Fruit fly (Drosophila melanogaster): ENCODE measurements around the gene RtGEF.

Gene RtGEF

DNA sequence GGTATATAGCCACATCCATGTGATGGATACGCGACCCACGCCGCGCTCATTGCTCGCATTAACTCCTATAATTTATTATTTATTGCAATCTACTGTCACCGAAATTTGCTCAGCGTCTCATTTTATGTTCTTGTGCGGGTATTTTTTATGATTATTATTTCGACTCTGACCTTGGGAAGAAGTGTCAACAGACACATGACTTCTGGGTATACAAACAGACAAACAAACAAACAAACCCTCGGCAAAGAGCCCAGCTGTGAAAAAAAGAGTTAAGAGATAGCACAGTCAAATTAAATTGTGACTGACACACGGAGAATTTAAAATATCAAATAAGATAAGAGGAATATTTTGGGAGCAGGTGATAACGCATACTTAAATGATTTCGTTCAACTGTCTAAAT, 39.8 kb downstream of the RtGEF start (continued):
- TF ChIP-seq CG13894 (tag; optimal IDR thresholded peaks at IDR 0.05) (peak; percentile 23), CG3281 (GFP tag; optimal IDR thresholded peaks at IDR 0.05) (peak; percentile 47), CG12104 (GFP tag; optimal IDR thresholded peaks at IDR 0.05) (peak; percentile 27), CG10979 (tag; optimal IDR thresholded peaks at IDR 0.05) (no peak), CG4820 (GFP tag; optimal IDR thresholded peaks at IDR 0.05) (no peak), CG8290 (GFP tag; optimal IDR thresholded peaks at IDR 0.05) (no peak), CG8290 (tag; optimal IDR thresholded peaks at IDR 0.05) (peak in 1 of 2 experiments; percentile 48), Max (GFP tag; optimal IDR thresholded peaks at IDR 0.05) (no peak), exex (tag; optimal IDR thresholded peaks at IDR 0.05) (peak; percentile 43), CG2678 (tag; optimal IDR thresholded peaks at IDR 0.05) (peak; percentile 49), Hr51 (GFP tag; optimal IDR thresholded peaks at IDR 0.05) (peak in 1 of 2 experiments; percentile 34), schlank (tag; optimal IDR thresholded peaks at IDR 0.05) (peak; percentile 11), CG13424 (tag; optimal IDR thresholded peaks at IDR 0.05) (peak; percentile 29), CG6813 (GFP tag; optimal IDR thresholded peaks at IDR 0.05) (peak; percentile 29), grau (tag; optimal IDR thresholded peaks at IDR 0.05) (peak; percentile 4), CrebB (tag; optimal IDR thresholded peaks at IDR 0.05) (peak; percentile 29), gem (tag; optimal IDR thresholded peaks at IDR 0.05) (peak; percentile 31), sens (GFP tag) (peak; percentile 79), CG3407 (GFP tag; optimal IDR thresholded peaks at IDR 0.05) (peak; percentile 10), CG10543 (GFP tag; optimal IDR thresholded peaks at IDR 0.05) (peak; percentile 32), lab (GFP tag; optimal IDR thresholded peaks at IDR 0.05) (peak; percentile 69), caup (GFP tag; optimal IDR thresholded peaks at IDR 0.05; ENCODE audit: severe bottlenecking) (peak; percentile 25), cwo (GFP tag; optimal IDR thresholded peaks at IDR 0.05) (peak; percentile 14), CG12071 (GFP tag; optimal IDR thresholded peaks at IDR 0.05) (peak; percentile 43), CG1603 (tag; optimal IDR thresholded peaks at IDR 0.05) (peak; percentile 23), CG12769 (tag; optimal IDR thresholded peaks at IDR 0.05) (peak; percentile 43), CG15269 (tag; optimal IDR thresholded peaks at IDR 0.05) (peak; percentile 33), ATbp (GFP tag; optimal IDR thresholded peaks at IDR 0.05) (peak; percentile 46), CG13296 (GFP tag; optimal IDR thresholded peaks at IDR 0.05) (peak; percentile 52), ken (GFP tag; IDR thresholded peaks at IDR 0.05) (no peak), lbe (GFP tag; optimal IDR thresholded peaks at IDR 0.05) (peak; percentile 13), CG11504 (tag; optimal IDR thresholded peaks at IDR 0.05) (peak; percentile 45), CG8765 (GFP tag; IDR thresholded peaks at IDR 0.05) (no peak), CG7987 (GFP tag; optimal IDR thresholded peaks at IDR 0.05) (peak; percentile 59), CG17385 (GFP tag; optimal IDR thresholded peaks at IDR 0.05) (peak; percentile 3), scrt (GFP tag; optimal IDR thresholded peaks at IDR 0.05) (peak; percentile 21), hkb (optimal IDR thresholded peaks at IDR 0.05) (no peak), hkb (GFP tag; IDR thresholded peaks at IDR 0.05) (peak; percentile 54)

DNA sequence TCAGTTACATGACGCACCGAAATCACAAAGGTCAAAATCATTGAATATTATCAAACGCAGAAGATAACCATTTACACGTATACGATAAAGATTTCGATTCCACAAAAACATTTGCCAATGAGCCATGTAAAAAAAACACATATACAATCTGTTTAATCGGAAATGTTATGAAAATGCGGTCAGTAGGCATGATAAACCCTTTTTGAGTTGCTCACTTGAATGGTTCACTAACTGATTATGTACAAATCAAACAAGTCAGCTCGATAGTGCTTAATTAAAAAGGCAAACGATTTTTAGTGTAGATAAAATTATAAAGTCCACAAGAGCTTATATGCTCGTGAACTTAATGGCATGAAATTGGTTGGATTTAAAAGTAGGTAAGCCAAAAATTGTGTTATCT, 46.8 kb downstream of the RtGEF start:
- TF ChIP-seq mirr (GFP tag; optimal IDR thresholded peaks at IDR 0.05) (peak; percentile 90), CG5180 (GFP tag; optimal IDR thresholded peaks at IDR 0.05) (no peak), CG34376 (GFP tag; optimal IDR thresholded peaks at IDR 0.05) (peak; percentile 77), sug (tag; optimal IDR thresholded peaks at IDR 0.05) (peak; percentile 54), pnt (GFP tag; optimal IDR thresholded peaks at IDR 0.05) (no peak), Hmr (GFP tag; optimal IDR thresholded peaks at IDR 0.05) (peak; percentile 8), NC2α (GFP tag; optimal IDR thresholded peaks at IDR 0.05) (no peak), grn (GFP tag; optimal IDR thresholded peaks at IDR 0.05) (peak; percentile 86), sd (tag; optimal IDR thresholded peaks at IDR 0.05) (peak; percentile 53), CG4404 (GFP tag; IDR thresholded peaks at IDR 0.05) (no peak), Hr78 (GFP tag; optimal IDR thresholded peaks at IDR 0.05) (peak in 1 of 2 experiments; percentile 23), GATAe (GFP tag; conservative IDR thresholded peaks at IDR 0.05) (0 out of 2 replicates have a peak, but pooled peaks have one; percentile 41), her (GFP tag; optimal IDR thresholded peaks at IDR 0.05) (no peak), Pdp1 (GFP tag; optimal IDR thresholded peaks at IDR 0.05) (peak in 1 of 2 experiments; percentile 5)
